Worm (Caenorhabditis elegans) whole organism, L2 larva: Measurements from ENCODE around the gene C34C12.1.

Source experiments
- C34F6.9 ChIP-seq: fragments of 150-350 bp; optimal IDR thresholded peaks from 2 replicates; lab custom pipeline; 2014; ENCODE audit warnings: missing biosample characterization, missing genetic modification characterization
- F13H6.1 ChIP-seq: sonication (generic microtip); optimal IDR thresholded peaks from 2 replicates; lab custom pipeline; 2016; ENCODE audit warnings: missing genetic modification characterization, missing compliant biosample characterization
- Y55F3AM.14 ChIP-seq: fragments of 200-800 bp; sonication (Bioruptor generic); optimal IDR thresholded peaks from 2 replicates; lab custom pipeline; 2018; ENCODE audit warnings: mild to moderate bottlenecking, missing genetic modification characterization, missing compliant biosample characterization
- ZK546.5 ChIP-seq: sonication (generic microtip); optimal IDR thresholded peaks from 2 replicates; lab custom pipeline; 2017; ENCODE audit warnings: missing biosample characterization, missing genetic modification characterization
- ama-1 ChIP-seq: fragments of 150-350 bp; optimal IDR thresholded peaks from 2 replicates; lab custom pipeline; 2018; ENCODE audit warnings: inconsistent platforms
- blmp-1 ChIP-seq: sonication (generic microtip); optimal IDR thresholded peaks from 2 replicates; lab custom pipeline; 2017; ENCODE audit warnings: missing genetic modification characterization, mild to moderate bottlenecking, missing compliant biosample characterization, antibody characterized with exemption, moderate library complexity; ENCODE audit not compliant: insufficient read depth
- ceh-82 ChIP-seq: fragments of 150-350 bp; optimal IDR thresholded peaks from 2 replicates; lab custom pipeline; 2014; ENCODE audit warnings: missing biosample characterization, missing genetic modification characterization
- crh-2 ChIP-seq: sonication (generic microtip); optimal IDR thresholded peaks from 2 replicates; lab custom pipeline; 2017; ENCODE audit warnings: missing biosample characterization, missing genetic modification characterization
- dmd-4 ChIP-seq: sonication (generic microtip); optimal IDR thresholded peaks from 2 replicates; lab custom pipeline; 2017; ENCODE audit warnings: missing biosample characterization, missing genetic modification characterization
- egl-27 ChIP-seq: sonication (generic microtip); optimal IDR thresholded peaks from 3 replicates; lab custom pipeline; 2017; ENCODE audit warnings: missing biosample characterization, missing genetic modification reagents, missing genetic modification characterization
- elt-1 ChIP-seq: fragments of 150-350 bp; optimal IDR thresholded peaks from 2 replicates; lab custom pipeline; 2014; ENCODE audit warnings: missing biosample characterization, missing genetic modification characterization
- elt-3 ChIP-seq: sonication (generic microtip); optimal IDR thresholded peaks from 2 replicates; lab custom pipeline; 2017; ENCODE audit warnings: missing biosample characterization, missing genetic modification characterization
- fos-1 ChIP-seq: fragments of 150-350 bp; optimal IDR thresholded peaks from 2 replicates; lab custom pipeline; 2014; ENCODE audit warnings: missing biosample characterization, missing genetic modification characterization
- gmeb-1 ChIP-seq: fragments of 150-350 bp; optimal IDR thresholded peaks from 2 replicates; lab custom pipeline; 2014; ENCODE audit warnings: missing biosample characterization, missing genetic modification characterization
- lin-11 ChIP-seq: fragments of 150-350 bp; sonication (generic microtip); optimal IDR thresholded peaks from 2 replicates; lab custom pipeline; 2014; ENCODE audit warnings: missing biosample characterization, missing genetic modification characterization, inconsistent platforms, mixed read lengths
- lin-13 ChIP-seq: fragments of 150-350 bp; optimal IDR thresholded peaks from 2 replicates; lab custom pipeline; 2014; ENCODE audit warnings: missing biosample characterization, missing genetic modification reagents, missing genetic modification characterization
- lin-39 ChIP-seq: fragments of 150-350 bp; optimal IDR thresholded peaks from 2 replicates; lab custom pipeline; 2014; ENCODE audit warnings: missing biosample characterization, missing genetic modification reagents, missing genetic modification characterization
- lsy-2 ChIP-seq, 2 experiments: fragments of 150-350 bp in 1 of 2; sonication (generic microtip) in 1 of 2; optimal IDR thresholded peaks; 2 replicates each; lab custom pipeline; 2014 to 2017; ENCODE audit warnings: missing biosample characterization in 2 of 2, missing genetic modification characterization in 2 of 2
- mab-5 ChIP-seq: fragments of 150-350 bp; optimal IDR thresholded peaks from 2 replicates; lab custom pipeline; 2014; ENCODE audit warnings: missing biosample characterization, missing genetic modification characterization
- mdl-1 ChIP-seq, 2 experiments: fragments of 150-350 bp in 1 of 2; sonication (generic microtip) in 1 of 2; optimal IDR thresholded peaks; 2 replicates each; lab custom pipeline; 2017; ENCODE audit warnings: missing biosample characterization in 2 of 2, missing genetic modification characterization in 2 of 2
- nhr-10 ChIP-seq: sonication (generic microtip); optimal IDR thresholded peaks from 2 replicates; lab custom pipeline; 2017; ENCODE audit warnings: missing biosample characterization, missing genetic modification characterization
- nhr-11 ChIP-seq: fragments of 150-350 bp; optimal IDR thresholded peaks from 2 replicates; lab custom pipeline; 2014; ENCODE audit warnings: missing biosample characterization, missing genetic modification characterization
- nhr-129 ChIP-seq: fragments of 150-350 bp; optimal IDR thresholded peaks from 2 replicates; lab custom pipeline; 2014; ENCODE audit warnings: missing biosample characterization, missing genetic modification characterization
- nhr-21 ChIP-seq: fragments of 150-350 bp; optimal IDR thresholded peaks from 2 replicates; lab custom pipeline; 2014; ENCODE audit warnings: missing biosample characterization, missing genetic modification characterization
- nhr-23 ChIP-seq: fragments of 150-350 bp; optimal IDR thresholded peaks from 2 replicates; lab custom pipeline; 2014; ENCODE audit warnings: missing biosample characterization, missing genetic modification reagents, missing genetic modification characterization
- nhr-237 ChIP-seq: fragments of 150-350 bp; optimal IDR thresholded peaks from 2 replicates; lab custom pipeline; 2014; ENCODE audit warnings: missing biosample characterization, missing genetic modification characterization
- nhr-25 ChIP-seq: fragments of 150-350 bp; sonication (generic microtip); optimal IDR thresholded peaks from 3 replicates; lab custom pipeline; 2014; ENCODE audit warnings: missing biosample characterization, missing genetic modification characterization
- nhr-6 ChIP-seq: fragments of 150-350 bp; optimal IDR thresholded peaks from 2 replicates; lab custom pipeline; 2014; ENCODE audit warnings: missing biosample characterization, missing genetic modification characterization
- nhr-77 ChIP-seq: fragments of 150-350 bp; optimal IDR thresholded peaks from 2 replicates; lab custom pipeline; 2014; ENCODE audit warnings: missing biosample characterization, missing genetic modification characterization
- peb-1 ChIP-seq: fragments of 150-350 bp; optimal IDR thresholded peaks from 2 replicates; lab custom pipeline; 2014; ENCODE audit warnings: missing biosample characterization, missing genetic modification characterization
- sem-4 ChIP-seq: fragments of 150-350 bp; optimal IDR thresholded peaks from 2 replicates; lab custom pipeline; 2014; ENCODE audit warnings: missing biosample characterization, missing genetic modification reagents, missing genetic modification characterization
- sma-3 ChIP-seq: sonication (generic microtip); optimal IDR thresholded peaks from 2 replicates; lab custom pipeline; 2016; ENCODE audit warnings: missing genetic modification reagents, missing genetic modification characterization, missing compliant biosample characterization
- sma-9 ChIP-seq, 2 experiments: fragments of 150-350 bp in 1 of 2; sonication (generic microtip) in 1 of 2; optimal IDR thresholded peaks; 2 replicates each; lab custom pipeline; 2014 to 2016; ENCODE audit warnings: missing genetic modification characterization in 2 of 2, mild to moderate bottlenecking in 1 of 2, missing biosample characterization in 1 of 2, missing compliant biosample characterization in 1 of 2, missing genetic modification reagents in 1 of 2, moderate library complexity in 1 of 2
- unc-39 ChIP-seq: fragments of 150-350 bp; optimal IDR thresholded peaks from 2 replicates; lab custom pipeline; 2014; ENCODE audit warnings: missing biosample characterization, missing genetic modification characterization
- unc-55 ChIP-seq: fragments of 150-350 bp; sonication (generic microtip); optimal IDR thresholded peaks from 3 replicates; lab custom pipeline; 2014; ENCODE audit warnings: missing biosample characterization, missing genetic modification reagents, missing genetic modification characterization
- unc-62 ChIP-seq: fragments of 150-350 bp; optimal IDR thresholded peaks from 2 replicates; lab custom pipeline; 2014; ENCODE audit warnings: missing biosample characterization, missing genetic modification reagents, missing genetic modification characterization
- zag-1 ChIP-seq: fragments of 150-350 bp; optimal IDR thresholded peaks from 2 replicates; lab custom pipeline; 2014; ENCODE audit warnings: missing biosample characterization, missing genetic modification characterization
- ztf-1 ChIP-seq: fragments of 200-800 bp; sonication (Bioruptor generic); conservative IDR thresholded peaks from 2 replicates; pipeline ENCODE4 v1.3.6; 2022; ENCODE audit warnings: missing genetic modification characterization, missing compliant biosample characterization
- ztf-11 ChIP-seq: sonication (generic microtip); optimal IDR thresholded peaks from 2 replicates; lab custom pipeline; 2017; ENCODE audit warnings: missing biosample characterization, missing genetic modification characterization
- ztf-4 ChIP-seq: fragments of 150-350 bp; optimal IDR thresholded peaks from 2 replicates; lab custom pipeline; 2014; ENCODE audit warnings: missing biosample characterization, missing genetic modification characterization

The C34C12.1 gene

DNA sequence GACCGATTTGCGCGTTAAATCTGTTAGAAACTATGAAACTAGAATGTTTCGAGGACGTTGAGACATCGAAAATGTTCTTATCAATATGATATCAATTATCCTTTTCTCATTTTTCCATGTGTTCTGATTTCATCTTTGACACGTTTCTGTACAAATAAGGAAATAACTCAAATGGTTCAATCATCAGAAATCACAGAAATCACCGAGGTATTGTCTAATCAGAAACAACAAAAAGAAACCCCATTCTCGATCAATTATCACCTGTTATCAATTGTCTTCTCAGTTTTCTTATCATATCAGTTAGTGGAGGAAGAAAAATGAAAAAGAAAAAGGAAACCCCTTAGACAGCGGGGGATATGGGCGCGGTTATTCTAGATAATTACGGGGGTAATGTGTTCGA lies 19.0 kb upstream of the C34C12.1 start (continued):
- TF ChIP-seq ceh-82 (tag; lab: Kevin White, UChicago): no peak
- no peak for TF ChIP-seq ztf-11 (tag; lab: Kevin White, UChicago)
- no peak for TF ChIP-seq mdl-1 (tag; optimal IDR thresholded peaks at IDR 0.05; lab: Kevin White, UChicago)
- no peak for TF ChIP-seq elt-1
- peak; percentile 34 for TF ChIP-seq nhr-25 (tag; lab: Kevin White, UChicago)
- TF ChIP-seq sem-4: no peak
- TF ChIP-seq ztf-1: no peak
- peak; percentile 28 for TF ChIP-seq crh-2
- no peak for TF ChIP-seq peb-1 (tag; lab: Kevin White, UChicago)
- no peak for TF ChIP-seq unc-39 (tag; lab: Kevin White, UChicago)
- no peak for TF ChIP-seq F13H6.1 (tag; lab: Kevin White, UChicago)
- no peak for TF ChIP-seq blmp-1 (tag; lab: Kevin White, UChicago)
- no peak for TF ChIP-seq unc-62 (GFP tag; lab: Kevin White, UChicago)
- TF ChIP-seq sma-3 (GFP tag; lab: Kevin White, UChicago): peak; percentile 41
- no peak for TF ChIP-seq ZK546.5
- no peak for TF ChIP-seq lin-11 (tag; lab: Kevin White, UChicago)
- TF ChIP-seq gmeb-1: peak; percentile 10

DNA sequence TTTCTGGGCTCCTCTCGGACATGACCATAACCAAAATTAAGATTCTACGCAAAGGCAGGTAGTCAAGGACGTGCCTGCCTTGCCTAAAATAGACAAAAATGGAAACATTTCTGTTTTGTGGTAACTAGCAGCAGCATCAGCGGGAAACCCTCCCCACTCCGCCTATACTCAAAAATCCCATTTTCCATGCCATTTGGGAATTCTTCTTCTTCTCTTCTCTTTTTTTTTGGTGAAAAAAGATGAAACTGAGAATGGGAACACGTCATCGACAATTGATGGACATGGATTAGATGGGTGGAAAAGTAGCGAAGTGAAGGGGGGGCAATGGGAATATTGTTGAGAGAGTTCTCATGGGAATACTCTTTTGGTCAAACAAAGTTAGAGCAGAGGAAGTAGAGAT lies 17.0 kb upstream of the C34C12.1 start:
- TF ChIP-seq blmp-1 (tag; lab: Kevin White, UChicago) (no peak), nhr-23 (tag; lab: Kevin White, UChicago) (no peak), lin-39 (no peak), sma-3 (GFP tag; lab: Kevin White, UChicago) (no peak), C34F6.9 (no peak), F13H6.1 (tag; lab: Kevin White, UChicago) (no peak), nhr-10 (tag; lab: Kevin White, UChicago) (no peak), dmd-4 (no peak), ztf-4 (tag; lab: Kevin White, UChicago) (no peak), gmeb-1 (no peak), lin-13 (GFP tag; lab: Kevin White, UChicago) (no peak), crh-2 (peak; percentile 76), nhr-11 (tag; lab: Kevin White, UChicago) (no peak), peb-1 (tag; lab: Kevin White, UChicago) (no peak), sma-9 (GFP tag; optimal IDR thresholded peaks at IDR 0.05; lab: Kevin White, UChicago) (no peak), sma-9 (tag; optimal IDR thresholded peaks at IDR 0.05; lab: Kevin White, UChicago) (no peak), lsy-2 (tag; optimal IDR thresholded peaks at IDR 0.05; lab: Kevin White, UChicago) (peak in 1 of 2 experiments; percentile 40), unc-55 (GFP tag; lab: Kevin White, UChicago) (peak; percentile 47), zag-1 (tag; lab: Kevin White, UChicago) (peak; percentile 77), sem-4 (no peak), nhr-25 (tag; lab: Kevin White, UChicago) (no peak), nhr-129 (tag; lab: Kevin White, UChicago) (no peak), mdl-1 (tag; optimal IDR thresholded peaks at IDR 0.05; lab: Kevin White, UChicago) (no peak), elt-3 (no peak), egl-27 (no peak), mab-5 (peak; percentile 49), lin-11 (tag; lab: Kevin White, UChicago) (no peak), Y55F3AM.14 (GFP tag; lab: Kevin White, UChicago) (no peak), unc-62 (GFP tag; lab: Kevin White, UChicago) (peak; percentile 18), unc-39 (tag; lab: Kevin White, UChicago) (no peak), ama-1 (lab: Kevin White, UChicago) (no peak), ceh-82 (tag; lab: Kevin White, UChicago) (no peak), nhr-21 (tag; lab: Kevin White, UChicago) (no peak)

- TF ChIP-seq lin-39 (no peak), nhr-237 (tag; lab: Kevin White, UChicago) (no peak), nhr-6 (tag; lab: Kevin White, UChicago) (no peak), elt-1 (no peak), fos-1 (no peak), unc-62 (GFP tag; lab: Kevin White, UChicago) (no peak), sma-3 (GFP tag; lab: Kevin White, UChicago) (no peak), nhr-77 (tag; lab: Kevin White, UChicago) (no peak)
Observed at ce11 chrIII:3444139-3444538, 10.0 kb upstream of the C34C12.1 start, which contains the start of gene spe-41. Gene spe-41 (minus strand): TSS chrIII:3444210.
